Fruit fly (Drosophila melanogaster) whole organism, embryonic: ENCODE data around the gene mtsh.
A peak's percentile ranks its signal among the peaks of the same experiment; 100 is the strongest.

Experiments used
- Atf-2 ChIP-seq: fragments of 200-800 bp; sonication (Bioruptor generic); optimal IDR thresholded peaks from 2 replicates; lab custom pipeline; 2016; ENCODE audit warnings: missing biosample characterization, missing genetic modification characterization
- BtbVII ChIP-seq: fragments of 200-800 bp; sonication (Bioruptor generic); optimal IDR thresholded peaks from 3 replicates; lab custom pipeline; 2017; ENCODE audit warnings: missing biosample characterization, mild to moderate bottlenecking, missing genetic modification characterization
- CG11247 ChIP-seq: fragments of 200-800 bp; sonication (Bioruptor generic); IDR thresholded peaks from 2 replicates; pipeline ENCODE4 v1.3.6; 2022; ENCODE audit warnings: missing biosample characterization, missing genetic modification characterization
- CG11456 ChIP-seq: fragments of 200-800 bp; sonication (Bioruptor generic); IDR thresholded peaks from 3 replicates; pipeline ENCODE4 v1.3.6; 2022; ENCODE audit warnings: missing biosample characterization, missing genetic modification characterization
- CG11504 ChIP-seq: fragments of 200-800 bp; sonication (Bioruptor generic); optimal IDR thresholded peaks from 3 replicates; lab custom pipeline; 2019; ENCODE audit warnings: missing biosample characterization, mild to moderate bottlenecking, missing genetic modification characterization, moderate library complexity
- CG13123 ChIP-seq: fragments of 200-800 bp; sonication (Bioruptor generic); optimal IDR thresholded peaks from 2 replicates; lab custom pipeline; 2016; ENCODE audit warnings: missing biosample characterization, missing genetic modification characterization
- CG13775 ChIP-seq: fragments of 200-800 bp; sonication (Bioruptor generic); optimal IDR thresholded peaks from 3 replicates; lab custom pipeline; 2017; ENCODE audit warnings: missing biosample characterization, mild to moderate bottlenecking, missing genetic modification characterization
- CG1647 ChIP-seq: fragments of 200-800 bp; sonication (Bioruptor generic); optimal IDR thresholded peaks from 3 replicates; lab custom pipeline; 2016; ENCODE audit warnings: missing biosample characterization, missing genetic modification characterization
- CG16815 ChIP-seq: fragments of 200-800 bp; sonication (Bioruptor generic); optimal IDR thresholded peaks from 3 replicates; lab custom pipeline; 2017; ENCODE audit warnings: missing biosample characterization, mild to moderate bottlenecking, missing genetic modification characterization
- CG17568 ChIP-seq: fragments of 200-800 bp; sonication (Bioruptor generic); optimal IDR thresholded peaks from 2 replicates; lab custom pipeline; 2018; ENCODE audit warnings: missing biosample characterization, mild to moderate bottlenecking, missing genetic modification characterization, moderate library complexity
- CG17912 ChIP-seq: fragments of 200-800 bp; sonication (Bioruptor generic); optimal IDR thresholded peaks from 2 replicates; lab custom pipeline; 2018; ENCODE audit warnings: missing biosample characterization, mild to moderate bottlenecking, missing genetic modification characterization
- CG30403 ChIP-seq: fragments of 200-800 bp; sonication (Bioruptor generic); optimal IDR thresholded peaks from 3 replicates; lab custom pipeline; 2016; ENCODE audit warnings: missing biosample characterization, missing genetic modification characterization
- CG31441 ChIP-seq: fragments of 200-800 bp; sonication (Bioruptor generic); IDR thresholded peaks from 2 replicates; pipeline ENCODE4 v1.3.6; 2022; ENCODE audit warnings: missing biosample characterization, missing genetic modification characterization
- CG3281 ChIP-seq: fragments of 200-800 bp; sonication (Bioruptor generic); optimal IDR thresholded peaks from 3 replicates; lab custom pipeline; 2017; ENCODE audit warnings: missing biosample characterization, mild to moderate bottlenecking, missing genetic modification characterization
- CG3847 ChIP-seq: fragments of 200-800 bp; sonication (Bioruptor generic); IDR thresholded peaks from 2 replicates; pipeline ENCODE4 v1.3.6; 2022; ENCODE audit warnings: missing biosample characterization, missing genetic modification characterization
- CG6689 ChIP-seq: fragments of 200-800 bp; sonication (Bioruptor generic); IDR thresholded peaks from 2 replicates; pipeline ENCODE4 v1.3.6; 2022; ENCODE audit warnings: missing biosample characterization, missing genetic modification characterization
- CG6813 ChIP-seq: fragments of 200-800 bp; sonication (Bioruptor generic); optimal IDR thresholded peaks from 2 replicates; lab custom pipeline; 2017; ENCODE audit warnings: missing biosample characterization, missing genetic modification characterization, mild to moderate bottlenecking, moderate library complexity, missing genetic modification reagents
- CG7372 ChIP-seq: fragments of 200-800 bp; sonication (Bioruptor generic); IDR thresholded peaks from 2 replicates; pipeline ENCODE4 v1.3.6; 2022; ENCODE audit warnings: missing biosample characterization, missing genetic modification characterization
- CG7963 ChIP-seq: fragments of 200-800 bp; sonication (Bioruptor generic); IDR thresholded peaks from 3 replicates; pipeline ENCODE4 v1.3.6; 2022; ENCODE audit warnings: missing biosample characterization, missing genetic modification characterization; ENCODE audit not compliant: partially characterized antibody
- CG8924 ChIP-seq: fragments of 200-800 bp; optimal IDR thresholded peaks from 3 replicates; lab custom pipeline; 2019; ENCODE audit warnings: missing biosample characterization, mild to moderate bottlenecking, missing genetic modification characterization, moderate library complexity
- CkIIα-i1 ChIP-seq: fragments of 200-800 bp; sonication (Bioruptor generic); IDR thresholded peaks from 2 replicates; pipeline ENCODE4 v1.3.6; 2022; ENCODE audit warnings: missing biosample characterization, missing genetic modification characterization
- CoRest ChIP-seq: fragments of 200-800 bp; sonication (Bioruptor generic); optimal IDR thresholded peaks from 3 replicates; lab custom pipeline; 2018; ENCODE audit warnings: missing biosample characterization, mild to moderate bottlenecking, missing genetic modification characterization, moderate library complexity
- Dip3 ChIP-seq: fragments of 200-800 bp; sonication (Bioruptor generic); optimal IDR thresholded peaks from 3 replicates; lab custom pipeline; 2016; ENCODE audit warnings: missing biosample characterization, missing genetic modification characterization
- Gsc ChIP-seq: fragments of 200-800 bp; sonication (Bioruptor generic); IDR thresholded peaks from 2 replicates; pipeline ENCODE4 v1.3.6; 2022; ENCODE audit warnings: missing biosample characterization, missing genetic modification characterization
- Gug ChIP-seq: fragments of 200-800 bp; sonication (Bioruptor generic); IDR thresholded peaks from 4 replicates; pipeline ENCODE4 v1.3.6; 2022; ENCODE audit warnings: missing biosample characterization, missing genetic modification characterization
- MBD-R2 ChIP-seq: fragments of 200-800 bp; sonication (Bioruptor generic); IDR thresholded peaks from 2 replicates; pipeline ENCODE4 v1.3.6; 2022; ENCODE audit warnings: missing biosample characterization, missing genetic modification characterization
- NC2α ChIP-seq: fragments of 200-800 bp; sonication (Bioruptor generic); optimal IDR thresholded peaks from 2 replicates; lab custom pipeline; 2016; ENCODE audit warnings: missing biosample characterization, missing genetic modification characterization
- NFAT ChIP-seq: fragments of 200-800 bp; sonication (Bioruptor generic); IDR thresholded peaks from 2 replicates; pipeline ENCODE4 v1.3.6; 2022; ENCODE audit warnings: missing biosample characterization, missing genetic modification characterization
- Oaz ChIP-seq: fragments of 200-800 bp; sonication (Bioruptor generic); IDR thresholded peaks from 2 replicates; pipeline ENCODE4 v1.3.6; 2022; ENCODE audit warnings: missing biosample characterization, missing genetic modification characterization
- Optix ChIP-seq: fragments of 200-800 bp; sonication (Bioruptor generic); IDR thresholded peaks from 3 replicates; pipeline ENCODE4 v1.3.6; 2022; ENCODE audit warnings: missing biosample characterization, missing genetic modification characterization
- Spps ChIP-seq: fragments of 200-800 bp; sonication (Bioruptor generic); optimal IDR thresholded peaks from 2 replicates; lab custom pipeline; 2018; ENCODE audit warnings: missing biosample characterization, mild to moderate bottlenecking, missing genetic modification characterization
- Stat92E ChIP-seq, 3 experiments: fragments of >200 bp in 2 of 3; fragments of 200-800 bp in 1 of 3; sonication (Bioruptor generic) in 1 of 3; optimal IDR thresholded peaks; 2 replicates each; lab custom pipeline; 2017 to 2019; ENCODE audit warnings: missing biosample characterization in 3 of 3, missing genetic modification characterization in 3 of 3, mild to moderate bottlenecking in 1 of 3, moderate library complexity in 1 of 3
- ash1 ChIP-seq: fragments of 200-800 bp; sonication (Bioruptor generic); optimal IDR thresholded peaks from 2 replicates; lab custom pipeline; 2018; ENCODE audit warnings: missing biosample characterization, mild to moderate bottlenecking, missing genetic modification characterization
- ato ChIP-seq: fragments of 200-800 bp; sonication (Bioruptor generic); IDR thresholded peaks from 2 replicates; pipeline ENCODE4 v1.3.6; 2022; ENCODE audit warnings: missing biosample characterization, missing genetic modification characterization; ENCODE audit not compliant: partially characterized antibody
- btn ChIP-seq: fragments of 200-800 bp; sonication (Bioruptor generic); optimal IDR thresholded peaks from 2 replicates; lab custom pipeline; 2016; ENCODE audit warnings: missing biosample characterization, missing genetic modification characterization
- crp ChIP-seq, 2 experiments: fragments of 200-800 bp; sonication (Bioruptor generic); optimal IDR thresholded peaks; 2 replicates in 1 of 2; 3 replicates in 1 of 2; lab custom pipeline; 2017; ENCODE audit warnings: missing biosample characterization in 2 of 2, missing genetic modification characterization in 2 of 2, mild to moderate bottlenecking in 1 of 2, moderate library complexity in 1 of 2
- cwo ChIP-seq: fragments of 200-800 bp; sonication (Bioruptor generic); optimal IDR thresholded peaks from 3 replicates; lab custom pipeline; 2017; ENCODE audit warnings: missing biosample characterization, missing genetic modification characterization, mild to moderate bottlenecking, moderate library complexity, missing genetic modification reagents
- da ChIP-seq: fragments of 200-800 bp; sonication (Bioruptor generic); optimal IDR thresholded peaks from 2 replicates; lab custom pipeline; 2016; ENCODE audit warnings: missing biosample characterization, missing genetic modification characterization
- danr ChIP-seq: fragments of 200-800 bp; sonication (Bioruptor generic); IDR thresholded peaks from 2 replicates; pipeline ENCODE4 v1.3.6; 2022; ENCODE audit warnings: missing biosample characterization, missing genetic modification characterization
- disco-r ChIP-seq: fragments of 200-800 bp; sonication (Bioruptor generic); optimal IDR thresholded peaks from 2 replicates; lab custom pipeline; 2016; ENCODE audit warnings: missing biosample characterization, missing genetic modification characterization
- inv ChIP-seq: fragments of 200-800 bp; sonication (Bioruptor generic); IDR thresholded peaks from 2 replicates; pipeline ENCODE4 v1.3.6; 2022; ENCODE audit warnings: missing biosample characterization, missing genetic modification characterization; ENCODE audit not compliant: partially characterized antibody
- kah ChIP-seq: fragments of 200-800 bp; sonication (Bioruptor generic); optimal IDR thresholded peaks from 2 replicates; lab custom pipeline; 2018; ENCODE audit warnings: missing biosample characterization, mild to moderate bottlenecking, missing genetic modification characterization
- maf-S ChIP-seq: fragments of 200-800 bp; sonication (Bioruptor generic); optimal IDR thresholded peaks from 2 replicates; lab custom pipeline; 2016; ENCODE audit warnings: missing biosample characterization, missing genetic modification characterization
- nerfin-1 ChIP-seq: fragments of 200-800 bp; sonication (Bioruptor generic); optimal IDR thresholded peaks from 3 replicates; lab custom pipeline; 2019; ENCODE audit warnings: missing biosample characterization, mild to moderate bottlenecking, missing genetic modification characterization, moderate library complexity
- nmo ChIP-seq: fragments of 200-800 bp; sonication (Bioruptor generic); optimal IDR thresholded peaks from 2 replicates; lab custom pipeline; 2018; ENCODE audit warnings: missing biosample characterization, mild to moderate bottlenecking, missing genetic modification characterization, moderate library complexity
- pho ChIP-seq: fragments of 200-800 bp; sonication (Bioruptor generic); optimal IDR thresholded peaks from 2 replicates; lab custom pipeline; 2016; ENCODE audit warnings: missing biosample characterization, missing genetic modification characterization
- phol ChIP-seq: fragments of 200-800 bp; sonication (Bioruptor generic); optimal IDR thresholded peaks from 3 replicates; lab custom pipeline; 2018; ENCODE audit warnings: missing biosample characterization, mild to moderate bottlenecking, missing genetic modification characterization, moderate library complexity
- slbo ChIP-seq: fragments of 200-800 bp; sonication (Bioruptor generic); IDR thresholded peaks from 2 replicates; pipeline ENCODE4 v1.3.6; 2022; ENCODE audit warnings: missing biosample characterization, missing genetic modification characterization
- tll ChIP-seq, 2 experiments: fragments of 200-800 bp in 1 of 2; fragments of >200 bp in 1 of 2; sonication (Bioruptor generic) in 1 of 2; optimal IDR thresholded peaks; 2 replicates each; lab custom pipeline; 2017 to 2019; ENCODE audit warnings: missing biosample characterization in 2 of 2, missing genetic modification characterization in 2 of 2, mild to moderate bottlenecking in 1 of 2, moderate library complexity in 1 of 2
- vfl ChIP-seq: fragments of 200-800 bp; sonication (Bioruptor generic); optimal IDR thresholded peaks from 2 replicates; lab custom pipeline; 2016; ENCODE audit warnings: missing biosample characterization, missing genetic modification characterization
- wor ChIP-seq: fragments of 200-800 bp; sonication (Bioruptor generic); IDR thresholded peaks from 2 replicates; pipeline ENCODE4 v1.3.6; 2022; ENCODE audit warnings: missing biosample characterization, missing genetic modification characterization

Gene mtsh

dm6 chr2L:8350560-8351171, 31.0 kb upstream of the mtsh start (continued):
- TF ChIP-seq wor (GFP tag; lab: Robert Waterston, UW), result no peak
- TF ChIP-seq ato (GFP tag; lab: Robert Waterston, UW), result no peak
- peak; percentile 54 for TF ChIP-seq CG17568 (GFP tag; lab: Kevin White, UChicago)
- no peak for TF ChIP-seq vfl (GFP tag; lab: Kevin White, UChicago)
- TF ChIP-seq CG13775 (GFP tag; lab: Kevin White, UChicago), result no peak
- TF ChIP-seq Stat92E (GFP tag; optimal IDR thresholded peaks at IDR 0.05; lab: Kevin White, UChicago), result no peak
- peak; percentile 57 for TF ChIP-seq BtbVII
- no peak for TF ChIP-seq maf-S (GFP tag; lab: Kevin White, UChicago)
- no peak for TF ChIP-seq slbo (GFP tag; lab: Robert Waterston, UW)
- peak; percentile 26 for TF ChIP-seq CG8924 (tag; lab: Kevin White, UChicago)
- no peak for TF ChIP-seq CG13123 (GFP tag; lab: Kevin White, UChicago)
- no peak for TF ChIP-seq Dip3 (GFP tag; lab: Kevin White, UChicago)
- no peak for TF ChIP-seq phol (tag; lab: Kevin White, UChicago)
- TF ChIP-seq Spps, result no peak
- no peak for TF ChIP-seq CG1647 (GFP tag; lab: Kevin White, UChicago)
- no peak for TF ChIP-seq CG3847 (GFP tag; lab: Robert Waterston, UW)
- no peak for TF ChIP-seq Oaz (GFP tag; lab: Robert Waterston, UW)
- peak; percentile 60 for TF ChIP-seq CG3281 (GFP tag; lab: Kevin White, UChicago)
- TF ChIP-seq CG11456 (GFP tag; lab: Robert Waterston, UW), result no peak
- peak; percentile 33 for TF ChIP-seq CoRest (tag; lab: Kevin White, UChicago)
- no peak for TF ChIP-seq da (GFP tag; lab: Kevin White, UChicago)
- TF ChIP-seq CG7963 (GFP tag; lab: Robert Waterston, UW), result no peak
- TF ChIP-seq ash1 (GFP tag; lab: Kevin White, UChicago), result no peak
- no peak for TF ChIP-seq kah (GFP tag; lab: Kevin White, UChicago)
- TF ChIP-seq CG17912 (GFP tag; lab: Kevin White, UChicago), result no peak
- no peak for TF ChIP-seq pho (GFP tag; lab: Kevin White, UChicago)
- no peak for TF ChIP-seq danr
- TF ChIP-seq tll (GFP tag; optimal IDR thresholded peaks at IDR 0.05; lab: Kevin White, UChicago), result no peak
- TF ChIP-seq Gsc, result no peak
- TF ChIP-seq Gug, result no peak
- TF ChIP-seq inv, result no peak
- no peak for TF ChIP-seq CG31441
- peak; percentile 36 for TF ChIP-seq CG6813 (GFP tag; lab: Kevin White, UChicago)
- no peak for TF ChIP-seq CkIIα-i1
- no peak for TF ChIP-seq CG6689 (GFP tag; lab: Robert Waterston, UW)
- no peak for TF ChIP-seq CG16815 (GFP tag; lab: Kevin White, UChicago)
- TF ChIP-seq Atf-2, result no peak
- no peak for TF ChIP-seq NFAT (GFP tag; lab: Robert Waterston, UW)
- no peak for TF ChIP-seq CG11504 (tag; lab: Kevin White, UChicago)
- TF ChIP-seq CG7372 (GFP tag; lab: Robert Waterston, UW), result peak; percentile 68
- no peak for TF ChIP-seq crp (GFP tag; optimal IDR thresholded peaks at IDR 0.05; lab: Kevin White, UChicago)
- no peak for TF ChIP-seq disco-r (GFP tag; lab: Kevin White, UChicago)
- no peak for TF ChIP-seq cwo
- TF ChIP-seq btn (GFP tag; lab: Kevin White, UChicago), result no peak
- TF ChIP-seq Optix, result no peak
- no peak for TF ChIP-seq nmo
- TF ChIP-seq CG30403 (GFP tag; lab: Kevin White, UChicago), result no peak
- TF ChIP-seq nerfin-1 (tag; lab: Kevin White, UChicago), result no peak
- TF ChIP-seq CG11247 (GFP tag; lab: Robert Waterston, UW), result no peak
- TF ChIP-seq NC2α (GFP tag; lab: Kevin White, UChicago), result no peak
- TF ChIP-seq MBD-R2 (GFP tag; lab: Robert Waterston, UW), result no peak
